Worm (Caenorhabditis elegans) whole organism, late embryonic: ENCODE data around the gene men-1.
A peak's percentile ranks its signal among the peaks of the same experiment; 100 is the strongest.

Experiments used
- C08G9.2 ChIP-seq: sonication (generic microtip); optimal IDR thresholded peaks from 2 replicates; lab custom pipeline; 2016; ENCODE audit warnings: mild to moderate bottlenecking, missing genetic modification characterization, moderate library complexity, missing compliant biosample characterization
- C38D4.7 ChIP-seq: fragments of 200-800 bp; sonication (Bioruptor generic); optimal IDR thresholded peaks from 2 replicates; lab custom pipeline; 2018; ENCODE audit warnings: mild to moderate bottlenecking, missing genetic modification characterization, moderate library complexity, missing compliant biosample characterization
- K02D7.2 ChIP-seq: sonication (generic microtip); optimal IDR thresholded peaks from 2 replicates; lab custom pipeline; 2017; ENCODE audit warnings: mild to moderate bottlenecking, missing genetic modification characterization, missing compliant biosample characterization
- Y22D7AL.16 ChIP-seq: sonication (generic microtip); optimal IDR thresholded peaks from 2 replicates; lab custom pipeline; 2016; ENCODE audit warnings: missing genetic modification characterization, missing compliant biosample characterization
- ama-1 ChIP-seq: fragments of 150-350 bp; optimal IDR thresholded peaks from 2 replicates; lab custom pipeline; 2014
- ceh-18 ChIP-seq: sonication (generic microtip); optimal IDR thresholded peaks from 2 replicates; lab custom pipeline; 2016; ENCODE audit warnings: missing genetic modification characterization, missing compliant biosample characterization
- ceh-2 ChIP-seq: sonication (generic microtip); optimal IDR thresholded peaks from 2 replicates; lab custom pipeline; 2016; ENCODE audit warnings: missing genotype, missing genetic modification characterization, missing compliant biosample characterization
- ceh-24 ChIP-seq: sonication (generic microtip); optimal IDR thresholded peaks from 2 replicates; lab custom pipeline; 2016; ENCODE audit warnings: mild to moderate bottlenecking, missing genetic modification characterization, missing compliant biosample characterization
- ceh-30 ChIP-seq: fragments of 150-350 bp; optimal IDR thresholded peaks from 2 replicates; lab custom pipeline; 2014; ENCODE audit warnings: missing biosample characterization, missing genetic modification characterization
- ceh-31 ChIP-seq: sonication (generic microtip); optimal IDR thresholded peaks from 2 replicates; lab custom pipeline; 2016; ENCODE audit warnings: missing genetic modification characterization, missing compliant biosample characterization
- ceh-45 ChIP-seq: fragments of 200-800 bp; sonication (Bioruptor generic); IDR thresholded peaks from 2 replicates; pipeline ENCODE4 v1.3.6; 2022; ENCODE audit warnings: missing genetic modification reagents, missing genetic modification characterization, missing compliant biosample characterization
- che-1 ChIP-seq: sonication (generic microtip); optimal IDR thresholded peaks from 2 replicates; lab custom pipeline; 2016; ENCODE audit warnings: mild to moderate bottlenecking, missing genetic modification characterization, missing compliant biosample characterization
- dve-1 ChIP-seq: sonication (generic microtip); optimal IDR thresholded peaks from 2 replicates; lab custom pipeline; 2017; ENCODE audit warnings: antibody characterized with exemption, mild to moderate bottlenecking, missing genetic modification characterization, missing compliant biosample characterization
- ets-4 ChIP-seq: sonication (generic microtip); optimal IDR thresholded peaks from 2 replicates; lab custom pipeline; 2016; ENCODE audit warnings: missing genetic modification characterization, missing compliant biosample characterization
- fkh-10 ChIP-seq: fragments of 150-350 bp; optimal IDR thresholded peaks from 2 replicates; lab custom pipeline; 2014; ENCODE audit warnings: missing biosample characterization, missing genetic modification reagents, missing genetic modification characterization
- gmeb-2 ChIP-seq: sonication (generic microtip); optimal IDR thresholded peaks from 2 replicates; lab custom pipeline; 2016; ENCODE audit warnings: missing genetic modification characterization, inconsistent platforms, missing compliant biosample characterization
- hlh-13 ChIP-seq: fragments of 200-800 bp; sonication (Bioruptor generic); optimal IDR thresholded peaks from 2 replicates; lab custom pipeline; 2018; ENCODE audit warnings: mild to moderate bottlenecking, missing genetic modification characterization, missing compliant biosample characterization
- hlh-15 ChIP-seq: sonication (generic microtip); optimal IDR thresholded peaks from 2 replicates; lab custom pipeline; 2016; ENCODE audit warnings: missing genetic modification characterization, missing compliant biosample characterization
- hlh-30 ChIP-seq: sonication (generic microtip); optimal IDR thresholded peaks from 2 replicates; lab custom pipeline; 2017; ENCODE audit warnings: antibody characterized with exemption, missing genetic modification characterization, missing compliant biosample characterization; ENCODE audit not compliant: insufficient read depth
- hlh-8 ChIP-seq: sonication (generic microtip); optimal IDR thresholded peaks from 2 replicates; lab custom pipeline; 2016; ENCODE audit warnings: missing genotype, missing genetic modification characterization, missing compliant biosample characterization
- lim-6 ChIP-seq: sonication (generic microtip); optimal IDR thresholded peaks from 2 replicates; lab custom pipeline; 2016; ENCODE audit warnings: missing genetic modification characterization, missing compliant biosample characterization
- lin-11 ChIP-seq: fragments of 200-800 bp; sonication (Bioruptor generic); optimal IDR thresholded peaks from 2 replicates; lab custom pipeline; 2018; ENCODE audit warnings: mild to moderate bottlenecking, missing genetic modification characterization, missing compliant biosample characterization
- madf-2 ChIP-seq: sonication (generic microtip); optimal IDR thresholded peaks from 2 replicates; lab custom pipeline; 2017; ENCODE audit warnings: missing genetic modification characterization, missing compliant biosample characterization
- mec-3 ChIP-seq: sonication (generic microtip); optimal IDR thresholded peaks from 2 replicates; lab custom pipeline; 2016; ENCODE audit warnings: borderline replicate concordance, missing genetic modification characterization, missing compliant biosample characterization
- nfya-1 ChIP-seq: sonication (generic microtip); optimal IDR thresholded peaks from 2 replicates; lab custom pipeline; 2017; ENCODE audit warnings: missing genetic modification characterization, mild to moderate bottlenecking, missing compliant biosample characterization, antibody characterized with exemption, moderate library complexity
- nhr-232 ChIP-seq: sonication (generic microtip); optimal IDR thresholded peaks from 2 replicates; lab custom pipeline; 2016; ENCODE audit warnings: missing genetic modification characterization, missing compliant biosample characterization
- pax-1 ChIP-seq: fragments of 150-350 bp; optimal IDR thresholded peaks from 2 replicates; lab custom pipeline; 2014; ENCODE audit warnings: missing biosample characterization, missing genetic modification characterization
- pha-2 ChIP-seq: sonication (generic microtip); optimal IDR thresholded peaks from 2 replicates; lab custom pipeline; 2017; ENCODE audit warnings: mild to moderate bottlenecking, missing genetic modification characterization, missing compliant biosample characterization
- ref-2 ChIP-seq: sonication (generic microtip); optimal IDR thresholded peaks from 2 replicates; lab custom pipeline; 2016; ENCODE audit warnings: missing genetic modification characterization, missing compliant biosample characterization
- sdc-2 ChIP-seq: sonication (generic microtip); optimal IDR thresholded peaks from 2 replicates; lab custom pipeline; 2016; ENCODE audit warnings: missing genotype, missing genetic modification characterization, missing compliant biosample characterization
- tbx-2 ChIP-seq: sonication (generic microtip); optimal IDR thresholded peaks from 2 replicates; lab custom pipeline; 2016; ENCODE audit warnings: missing genetic modification characterization, missing compliant biosample characterization
- unc-3 ChIP-seq, 2 experiments: fragments of 200-800 bp in 1 of 2; sonication (Bioruptor generic) in 1 of 2; sonication (generic microtip) in 1 of 2; conservative IDR thresholded peaks in 1 of 2; optimal IDR thresholded peaks in 1 of 2; 2 replicates each; pipeline versions ENCODE4 v1.3.6 to Lab custom; 2016 to 2022; ENCODE audit warnings: missing compliant biosample characterization in 2 of 2, missing genetic modification characterization in 2 of 2, missing genetic modification reagents in 1 of 2
- unc-42 ChIP-seq: sonication (generic microtip); optimal IDR thresholded peaks from 2 replicates; lab custom pipeline; 2016; ENCODE audit warnings: missing genotype, missing genetic modification characterization, missing compliant biosample characterization
- unc-55 ChIP-seq: sonication (generic microtip); optimal IDR thresholded peaks from 2 replicates; lab custom pipeline; 2017; ENCODE audit warnings: missing biosample characterization, missing genetic modification reagents, missing genetic modification characterization
- unc-86 ChIP-seq: sonication (generic microtip); optimal IDR thresholded peaks from 2 replicates; lab custom pipeline; 2016; ENCODE audit warnings: missing genetic modification characterization, missing compliant biosample characterization
- zip-5 ChIP-seq: sonication (generic microtip); optimal IDR thresholded peaks from 2 replicates; lab custom pipeline; 2016; ENCODE audit warnings: missing genetic modification characterization, missing compliant biosample characterization

The men-1 gene

DNA sequence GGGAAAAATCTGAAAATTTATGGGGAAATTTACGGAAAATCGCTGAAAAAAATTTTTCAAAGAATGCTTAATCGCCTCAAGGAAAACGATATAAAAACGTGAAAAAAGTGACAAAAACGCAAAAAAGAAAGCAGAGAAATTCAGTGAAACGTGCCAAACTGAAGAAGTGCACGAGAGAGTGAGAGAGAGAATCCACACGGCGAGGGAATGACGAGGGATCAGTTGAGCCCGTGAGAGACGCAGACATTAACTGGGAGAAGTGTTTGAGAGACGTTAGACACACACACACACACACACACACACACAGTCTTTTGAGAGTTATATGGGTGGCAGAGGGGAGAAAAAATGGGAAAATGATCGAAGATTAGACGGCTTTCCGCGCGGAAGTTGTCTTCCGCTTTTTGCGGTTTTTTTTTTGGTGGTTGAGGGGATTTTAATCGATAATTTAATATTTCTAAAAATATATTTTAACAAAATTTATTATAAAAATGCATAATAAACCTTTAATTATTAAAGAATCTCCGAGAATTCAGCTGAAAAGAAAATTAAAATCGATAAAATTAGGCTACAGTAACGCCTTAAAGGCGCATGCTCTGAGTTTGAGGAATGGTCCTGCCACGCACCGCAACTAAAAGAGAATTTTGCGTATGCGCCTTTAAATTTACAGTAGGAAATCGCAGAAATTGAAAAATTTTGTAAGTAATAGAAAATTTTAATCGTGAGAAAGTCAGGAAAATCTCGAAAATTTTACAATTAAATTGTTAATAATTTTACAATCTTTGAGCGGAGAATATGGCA, 10.7 kb upstream of the men-1 start:
- peak; percentile 42 for TF ChIP-seq hlh-30 (tag; lab: Kevin White, UChicago)
- TF ChIP-seq hlh-13 (GFP tag; lab: Kevin White, UChicago): no peak
- TF ChIP-seq C08G9.2: no peak
- peak; percentile 4 for TF ChIP-seq unc-42 (tag; lab: Kevin White, UChicago)
- peak; percentile 4 for TF ChIP-seq ceh-2 (tag; lab: Kevin White, UChicago)
- TF ChIP-seq tbx-2: peak; percentile 28
- peak; percentile 37 for TF ChIP-seq ets-4 (tag; lab: Kevin White, UChicago)
- peak; percentile 22 for TF ChIP-seq ceh-18 (tag; lab: Kevin White, UChicago)
- TF ChIP-seq C38D4.7 (GFP tag; lab: Kevin White, UChicago): no peak
- TF ChIP-seq unc-55: peak; percentile 66
- TF ChIP-seq ceh-31: peak; percentile 41
- TF ChIP-seq dve-1: peak; percentile 33
- no peak for TF ChIP-seq fkh-10 (GFP tag; lab: Kevin White, UChicago)
- TF ChIP-seq nhr-232 (tag; lab: Kevin White, UChicago): no peak
- no peak for TF ChIP-seq zip-5 (tag; lab: Kevin White, UChicago)
- peak; percentile 45 for TF ChIP-seq pax-1 (tag; lab: Kevin White, UChicago)
- TF ChIP-seq nfya-1 (tag; lab: Kevin White, UChicago): peak; percentile 62
- peak; percentile 58 for TF ChIP-seq madf-2

DNA sequence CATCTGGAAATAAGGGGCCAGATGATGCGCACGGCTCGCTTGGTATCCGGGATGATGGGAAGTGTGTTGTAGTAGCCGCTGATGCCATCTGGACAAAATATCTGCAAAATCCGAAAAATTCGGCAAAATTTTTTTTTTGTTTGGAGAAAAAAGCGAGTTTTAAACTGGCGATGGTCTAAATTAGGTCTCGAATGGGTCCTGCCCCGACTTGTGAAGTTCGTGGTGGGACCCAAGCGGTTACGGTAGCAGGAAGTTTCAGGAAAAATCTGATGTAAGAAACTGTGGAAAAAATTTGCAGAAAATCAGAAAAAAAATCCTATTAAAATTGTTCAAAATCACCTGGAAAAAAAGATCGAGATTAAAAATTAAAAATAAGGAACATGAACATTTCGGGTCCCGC, 9.6 kb upstream of the men-1 start, which contains the start of gene jmjd-2:
Gene jmjd-2, minus strand, starts transcription at position 101 of the 400 bp plus-strand sequence.
- TF ChIP-seq sdc-2 (no peak), gmeb-2 (tag; lab: Kevin White, UChicago) (no peak), hlh-8 (tag; lab: Kevin White, UChicago) (no peak), hlh-15 (no peak), mec-3 (no peak), unc-86 (tag; lab: Kevin White, UChicago) (no peak), unc-42 (tag; lab: Kevin White, UChicago) (no peak), Y22D7AL.16 (no peak), ceh-45 (GFP tag; lab: Robert Waterston, UW) (no peak), lim-6 (tag; lab: Kevin White, UChicago) (no peak), K02D7.2 (tag; lab: Kevin White, UChicago) (no peak), ref-2 (tag; lab: Kevin White, UChicago) (no peak)
- TF ChIP-seq, all 69 proteins: peak for 0

DNA sequence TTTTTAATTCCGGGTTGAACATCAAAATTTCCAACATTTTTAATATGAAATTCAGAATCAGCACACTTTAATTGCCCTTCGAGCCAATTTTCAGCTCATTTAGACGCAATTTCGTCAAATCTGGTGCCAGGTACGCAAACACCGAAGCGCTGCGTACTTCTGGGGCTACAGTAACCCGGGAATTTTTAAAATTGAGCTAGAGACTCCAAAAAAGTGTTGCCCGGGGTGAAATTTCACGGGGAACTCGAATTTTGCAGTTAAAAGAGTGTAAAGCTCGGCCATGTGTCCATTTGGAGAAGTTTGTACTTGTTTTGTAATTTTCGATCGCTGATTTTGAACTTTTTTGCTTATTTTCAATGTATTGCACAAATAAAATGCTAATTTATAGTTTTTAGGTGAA, 8.3 kb upstream of the men-1 start:
- TF ChIP-seq unc-3 (GFP tag; conservative IDR thresholded peaks at IDR 0.05; lab: Robert Waterston, UW) (no peak), unc-3 (tag; optimal IDR thresholded peaks at IDR 0.05; lab: Kevin White, UChicago) (no peak), ama-1 (lab: Kevin White, UChicago) (no peak), hlh-30 (tag; lab: Kevin White, UChicago) (no peak), unc-55 (no peak), pha-2 (no peak), che-1 (tag; lab: Kevin White, UChicago) (no peak), ceh-30 (tag; lab: Kevin White, UChicago) (no peak), hlh-8 (tag; lab: Kevin White, UChicago) (no peak), lin-11 (no peak), ceh-18 (tag; lab: Kevin White, UChicago) (no peak), nhr-232 (tag; lab: Kevin White, UChicago) (no peak), ceh-24 (tag; lab: Kevin White, UChicago) (no peak), hlh-13 (GFP tag; lab: Kevin White, UChicago) (no peak), ets-4 (tag; lab: Kevin White, UChicago) (no peak), nfya-1 (tag; lab: Kevin White, UChicago) (no peak)
